Fruit fly (Drosophila melanogaster): ENCODE results near the gene CG14340.

DNA sequence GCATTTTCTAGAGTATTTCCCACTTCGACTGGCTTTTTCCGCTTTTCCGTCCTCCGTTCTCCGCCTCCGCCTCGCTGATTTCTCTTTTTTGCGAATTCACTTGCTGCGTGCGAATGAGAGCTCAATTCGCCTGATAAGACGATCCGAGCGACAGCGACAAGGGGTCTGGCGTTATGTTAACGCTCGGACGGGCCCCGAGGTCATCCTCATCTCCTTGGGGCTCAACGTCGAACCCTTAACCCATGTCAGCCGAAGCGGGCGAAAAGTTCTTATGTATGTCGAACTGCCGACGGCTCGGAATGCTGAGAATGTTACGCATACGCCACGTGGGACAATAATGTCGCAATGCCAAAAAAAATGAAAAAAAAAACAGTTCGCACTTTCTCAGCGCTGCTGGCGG, 17.3 kb upstream of the CG14340 start:
- TF ChIP-seq Abd-B (GFP tag; optimal IDR thresholded peaks at IDR 0.05) (no peak), woc (GFP tag; optimal IDR thresholded peaks at IDR 0.05) (no peak), Hnf4 (GFP tag; optimal IDR thresholded peaks at IDR 0.05) (no peak), ey (GFP tag; optimal IDR thresholded peaks at IDR 0.05) (no peak), usp (GFP tag; optimal IDR thresholded peaks at IDR 0.05) (no peak), h (GFP tag; optimal IDR thresholded peaks at IDR 0.05) (no peak), Myc (optimal IDR thresholded peaks at IDR 0.05) (no peak), dl (GFP tag; optimal IDR thresholded peaks at IDR 0.05; ENCODE audit: insufficient read depth in 1 of 2, partially characterized antibody in 2 of 2) (no peak), psq (GFP tag; optimal IDR thresholded peaks at IDR 0.05) (no peak), Rel (GFP tag; optimal IDR thresholded peaks at IDR 0.05) (no peak), Rel (tag; optimal IDR thresholded peaks at IDR 0.05) (peak; percentile 17), Hr78 (GFP tag; optimal IDR thresholded peaks at IDR 0.05) (no peak), pan (optimal IDR thresholded peaks at IDR 0.05) (no peak), CG32264 (GFP tag; optimal IDR thresholded peaks at IDR 0.05) (no peak)
